Worm (Caenorhabditis elegans) whole organism, L4 larva: ENCODE data around the gene pod-1.

Source experiments
- D1046.2 ChIP-seq: fragments of 200-800 bp; sonication (Bioruptor generic); IDR thresholded peaks from 2 replicates; pipeline ENCODE4 v1.3.6; 2022; ENCODE audit warnings: missing genetic modification characterization, missing compliant biosample characterization
- R02D3.7 ChIP-seq: fragments of 150-350 bp; sonication (generic microtip); optimal IDR thresholded peaks from 3 replicates; lab custom pipeline; 2014; ENCODE audit warnings: missing biosample characterization, missing genetic modification characterization
- Y48G9A.11 ChIP-seq: fragments of 200-800 bp; sonication (Bioruptor generic); IDR thresholded peaks from 2 replicates; pipeline ENCODE4 v1.3.6; 2022; ENCODE audit warnings: missing genetic modification reagents, missing genetic modification characterization, missing compliant biosample characterization
- Y75B8A.6 ChIP-seq: fragments of 200-800 bp; sonication (Bioruptor generic); IDR thresholded peaks from 2 replicates; pipeline ENCODE4 v1.3.6; 2022; ENCODE audit warnings: missing genetic modification reagents, missing genetic modification characterization, missing compliant biosample characterization
- ZK337.2 ChIP-seq: fragments of 200-800 bp; sonication (Bioruptor generic); IDR thresholded peaks from 2 replicates; pipeline ENCODE4 v1.3.6; 2022; ENCODE audit warnings: missing genetic modification reagents, missing genetic modification characterization, missing compliant biosample characterization
- aha-1 ChIP-seq: fragments of 150-350 bp; peaks from one replicate; lab custom pipeline; 2014; ENCODE audit warnings: missing biosample characterization, missing genetic modification characterization
- arid-1 ChIP-seq: fragments of 200-800 bp; sonication (Bioruptor generic); conservative IDR thresholded peaks from 2 replicates; pipeline ENCODE4 v1.3.6; 2022; ENCODE audit warnings: missing genetic modification reagents, missing genetic modification characterization, missing compliant biosample characterization
- ceh-20 ChIP-seq: fragments of 200-800 bp; sonication (Bioruptor generic); IDR thresholded peaks from 2 replicates; pipeline ENCODE4 v1.3.6; 2022; ENCODE audit warnings: missing genetic modification reagents, missing genetic modification characterization, missing compliant biosample characterization
- ceh-28 ChIP-seq: fragments of 150-350 bp; optimal IDR thresholded peaks from 2 replicates; lab custom pipeline; 2014; ENCODE audit warnings: missing biosample characterization, missing genetic modification reagents, missing genetic modification characterization
- ceh-44 ChIP-seq: fragments of 200-800 bp; sonication (Bioruptor generic); IDR thresholded peaks from 2 replicates; pipeline ENCODE4 v1.3.6; 2022; ENCODE audit warnings: missing genetic modification reagents, missing genetic modification characterization, missing compliant biosample characterization
- ceh-82 ChIP-seq: sonication (generic microtip); optimal IDR thresholded peaks from 2 replicates; lab custom pipeline; 2017; ENCODE audit warnings: missing biosample characterization, missing genetic modification characterization
- ces-1 ChIP-seq: fragments of 150-350 bp; sonication (generic microtip); optimal IDR thresholded peaks from 4 replicates; lab custom pipeline; 2014; ENCODE audit warnings: missing biosample characterization, missing genetic modification reagents, missing genetic modification characterization
- ctbp-1 ChIP-seq: fragments of 200-800 bp; sonication (Bioruptor generic); IDR thresholded peaks from 2 replicates; pipeline ENCODE4 v1.3.6; 2022; ENCODE audit warnings: missing genetic modification reagents, missing genetic modification characterization, missing compliant biosample characterization
- daf-12 ChIP-seq: fragments of 150-350 bp; optimal IDR thresholded peaks from 2 replicates; lab custom pipeline; 2014; ENCODE audit warnings: missing biosample characterization, missing genetic modification reagents, missing genetic modification characterization
- daf-8 ChIP-seq: fragments of 200-800 bp; sonication (Bioruptor generic); IDR thresholded peaks from 2 replicates; pipeline ENCODE4 v1.3.6; 2022; ENCODE audit warnings: missing genetic modification characterization, missing compliant biosample characterization
- dmd-6 ChIP-seq: fragments of 200-800 bp; sonication (Bioruptor generic); IDR thresholded peaks from 2 replicates; pipeline ENCODE4 v1.3.6; 2022; ENCODE audit warnings: missing genetic modification reagents, missing genetic modification characterization, missing compliant biosample characterization
- dmd-9 ChIP-seq: fragments of 200-800 bp; sonication (Bioruptor generic); IDR thresholded peaks from 2 replicates; pipeline ENCODE4 v1.3.6; 2022; ENCODE audit warnings: missing genetic modification reagents, missing genetic modification characterization, missing compliant biosample characterization
- duxl-1 ChIP-seq: sonication (generic microtip); optimal IDR thresholded peaks from 2 replicates; lab custom pipeline; 2016; ENCODE audit warnings: mild to moderate bottlenecking, missing genetic modification characterization, moderate library complexity, missing compliant biosample characterization; ENCODE audit not compliant: poor library complexity
- fkh-10 ChIP-seq: fragments of 150-350 bp; optimal IDR thresholded peaks from 2 replicates; lab custom pipeline; 2014; ENCODE audit warnings: missing biosample characterization, missing genetic modification reagents, missing genetic modification characterization
- gei-8 ChIP-seq: fragments of 200-800 bp; sonication (Bioruptor generic); optimal IDR thresholded peaks from 2 replicates; lab custom pipeline; 2018; ENCODE audit warnings: mild to moderate bottlenecking, missing genetic modification characterization, missing compliant biosample characterization
- hlh-11 ChIP-seq: fragments of 200-800 bp; sonication (Bioruptor generic); optimal IDR thresholded peaks from 2 replicates; lab custom pipeline; 2018; ENCODE audit warnings: mild to moderate bottlenecking, missing genetic modification characterization, missing compliant biosample characterization
- lim-7 ChIP-seq: fragments of 200-800 bp; sonication (Bioruptor generic); IDR thresholded peaks from 2 replicates; pipeline ENCODE4 v1.3.6; 2022; ENCODE audit warnings: missing genetic modification characterization, missing compliant biosample characterization
- lin-1 ChIP-seq: fragments of 200-800 bp; sonication (Bioruptor generic); IDR thresholded peaks from 2 replicates; pipeline ENCODE4 v1.3.6; 2022; ENCODE audit warnings: missing genetic modification reagents, missing genetic modification characterization, missing compliant biosample characterization
- lin-15B ChIP-seq: fragments of 150-350 bp; sonication (generic microtip); optimal IDR thresholded peaks from 3 replicates; lab custom pipeline; 2014; ENCODE audit warnings: missing biosample characterization, missing genetic modification characterization
- lin-38 ChIP-seq: fragments of 200-800 bp; sonication (Bioruptor generic); IDR thresholded peaks from 2 replicates; pipeline ENCODE4 v1.3.6; 2022; ENCODE audit warnings: missing genetic modification reagents, missing genetic modification characterization, missing compliant biosample characterization
- lin-39 ChIP-seq: fragments of 150-350 bp; optimal IDR thresholded peaks from 2 replicates; lab custom pipeline; 2014; ENCODE audit warnings: missing biosample characterization, missing genetic modification reagents, missing genetic modification characterization
- mdt-29 ChIP-seq: fragments of 200-800 bp; sonication (Bioruptor generic); IDR thresholded peaks from 2 replicates; pipeline ENCODE4 v1.3.6; 2022; ENCODE audit warnings: missing genetic modification reagents, missing genetic modification characterization, missing compliant biosample characterization
- mes-2 ChIP-seq: sonication (generic microtip); optimal IDR thresholded peaks from 2 replicates; lab custom pipeline; 2016; ENCODE audit warnings: missing genotype, mild to moderate bottlenecking, missing genetic modification characterization, missing compliant biosample characterization; ENCODE audit not compliant: poor library complexity, severe bottlenecking
- nhr-10 ChIP-seq: fragments of 150-350 bp; optimal IDR thresholded peaks from 2 replicates; lab custom pipeline; 2014; ENCODE audit warnings: missing biosample characterization, missing genetic modification characterization
- nhr-237 ChIP-seq: sonication (generic microtip); optimal IDR thresholded peaks from 2 replicates; lab custom pipeline; 2017; ENCODE audit warnings: missing biosample characterization, missing genetic modification characterization
- nhr-25 ChIP-seq: sonication (generic microtip); optimal IDR thresholded peaks from 2 replicates; lab custom pipeline; 2017; ENCODE audit warnings: missing genetic modification characterization, mild to moderate bottlenecking, missing compliant biosample characterization, antibody characterized with exemption, moderate library complexity, borderline replicate concordance; ENCODE audit not compliant: insufficient read depth
- nhr-28 ChIP-seq: fragments of 150-350 bp; optimal IDR thresholded peaks from 2 replicates; lab custom pipeline; 2014; ENCODE audit warnings: missing biosample characterization, missing genetic modification characterization
- nhr-6 ChIP-seq: fragments of 150-350 bp; optimal IDR thresholded peaks from 2 replicates; lab custom pipeline; 2014; ENCODE audit warnings: missing biosample characterization, missing genetic modification characterization
- nhr-77 ChIP-seq: fragments of 150-350 bp; optimal IDR thresholded peaks from 2 replicates; lab custom pipeline; 2014; ENCODE audit warnings: missing biosample characterization, missing genetic modification characterization
- rbr-2 ChIP-seq: sonication (generic microtip); optimal IDR thresholded peaks from 2 replicates; lab custom pipeline; 2016; ENCODE audit warnings: missing genotype, missing genetic modification characterization, missing compliant biosample characterization
- saeg-2 ChIP-seq: fragments of 200-800 bp; sonication (Bioruptor generic); IDR thresholded peaks from 2 replicates; pipeline ENCODE4 v1.3.6; 2022; ENCODE audit warnings: missing genetic modification reagents, missing genetic modification characterization, missing compliant biosample characterization
- sdz-12 ChIP-seq: fragments of 200-800 bp; sonication (Bioruptor generic); optimal IDR thresholded peaks from 2 replicates; lab custom pipeline; 2018; ENCODE audit warnings: mild to moderate bottlenecking, missing genetic modification characterization, missing compliant biosample characterization
- set-16 ChIP-seq: fragments of 200-800 bp; sonication (Bioruptor generic); IDR thresholded peaks from 2 replicates; pipeline ENCODE4 v1.3.6; 2022; ENCODE audit warnings: missing genetic modification reagents, missing genetic modification characterization, missing compliant biosample characterization
- snpc-1.2 ChIP-seq: fragments of 200-800 bp; sonication (Bioruptor generic); IDR thresholded peaks from 2 replicates; pipeline ENCODE4 v1.3.6; 2022; ENCODE audit warnings: missing genetic modification reagents, missing genetic modification characterization, missing compliant biosample characterization
- snpc-4 ChIP-seq: fragments of 150-350 bp; optimal IDR thresholded peaks from 2 replicates; lab custom pipeline; 2014; ENCODE audit warnings: missing biosample characterization, missing genetic modification characterization
- spr-1 ChIP-seq: sonication (generic microtip); optimal IDR thresholded peaks from 2 replicates; lab custom pipeline; 2016; ENCODE audit warnings: mild to moderate bottlenecking, missing genetic modification characterization, missing compliant biosample characterization
- zfp-2 ChIP-seq: sonication (generic microtip); optimal IDR thresholded peaks from 2 replicates; lab custom pipeline; 2016; ENCODE audit warnings: mild to moderate bottlenecking, missing genetic modification characterization, missing compliant biosample characterization
- zfp-3 ChIP-seq: fragments of 200-800 bp; sonication (Bioruptor generic); conservative IDR thresholded peaks from 2 replicates; pipeline ENCODE4 v1.3.6; 2022; ENCODE audit warnings: missing genetic modification reagents, missing genetic modification characterization, missing compliant biosample characterization
- zip-11 ChIP-seq: fragments of 200-800 bp; sonication (Bioruptor generic); IDR thresholded peaks from 2 replicates; pipeline ENCODE4 v1.3.6; 2022; ENCODE audit warnings: missing genetic modification characterization, missing compliant biosample characterization
- zip-2 ChIP-seq: fragments of 150-350 bp; optimal IDR thresholded peaks from 2 replicates; lab custom pipeline; 2014; ENCODE audit warnings: missing biosample characterization, missing genetic modification characterization
- ztf-7 ChIP-seq: fragments of 150-350 bp; optimal IDR thresholded peaks from 2 replicates; lab custom pipeline; 2014; ENCODE audit warnings: missing biosample characterization, missing genetic modification characterization

The pod-1 gene

ce11 chrIII:13542458-13542857 is 18.5 kb upstream of the pod-1 start (continued):
- no peak for TF ChIP-seq ces-1 (GFP tag; lab: Kevin White, UChicago)
- TF ChIP-seq lim-7 (GFP tag; lab: Robert Waterston, UW), result no peak
- no peak for TF ChIP-seq ceh-82 (tag; lab: Kevin White, UChicago)
- no peak for TF ChIP-seq gei-8 (GFP tag; lab: Kevin White, UChicago)
- no peak for TF ChIP-seq saeg-2
- no peak for TF ChIP-seq ceh-44 (GFP tag; lab: Robert Waterston, UW)
- TF ChIP-seq mdt-29 (GFP tag; lab: Robert Waterston, UW), result no peak
- TF ChIP-seq lin-15B (tag; lab: Kevin White, UChicago), result no peak
- TF ChIP-seq rbr-2, result no peak
- no peak for TF ChIP-seq D1046.2 (GFP tag; lab: Robert Waterston, UW)
- TF ChIP-seq dmd-6, result peak; percentile 62
- no peak for TF ChIP-seq ZK337.2 (GFP tag; lab: Robert Waterston, UW)
- TF ChIP-seq nhr-77 (tag; lab: Kevin White, UChicago), result peak; percentile 21
- no peak for TF ChIP-seq zip-2 (tag; lab: Kevin White, UChicago)
- peak; percentile 49 for TF ChIP-seq nhr-10
- TF ChIP-seq snpc-1.2 (GFP tag; lab: Robert Waterston, UW), result no peak
- no peak for TF ChIP-seq lin-39
- TF ChIP-seq zip-11 (GFP tag; lab: Robert Waterston, UW), result no peak
- TF ChIP-seq fkh-10, result no peak
- TF ChIP-seq nhr-6, result no peak
- TF ChIP-seq nhr-237 (tag; lab: Kevin White, UChicago), result no peak
- TF ChIP-seq dmd-9 (GFP tag; lab: Robert Waterston, UW), result no peak

DNA sequence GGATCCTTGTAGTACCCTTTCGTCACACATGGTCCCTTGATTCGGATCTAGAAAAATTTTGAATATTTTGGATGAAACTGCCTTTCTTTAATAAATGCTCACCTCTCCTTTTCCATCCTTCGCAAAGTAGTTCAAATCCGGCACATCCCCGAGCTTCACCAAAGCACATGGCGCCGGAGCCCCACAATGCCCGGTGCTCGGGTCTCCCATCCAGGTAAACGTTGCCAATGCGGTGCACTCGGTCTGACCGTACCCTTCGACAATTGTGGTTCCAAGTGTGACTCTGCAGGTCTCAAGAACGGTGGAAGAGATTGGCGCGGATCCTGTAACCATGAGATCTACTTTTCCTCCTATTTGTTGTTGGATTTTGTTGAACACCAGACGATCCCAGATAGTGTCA is 16.9 kb upstream of the pod-1 start:
- TF ChIP-seq set-16 (GFP tag; lab: Robert Waterston, UW) (peak; percentile 50), aha-1 (tag; lab: Kevin White, UChicago) (no peak), ceh-20 (GFP tag; lab: Robert Waterston, UW) (no peak)

DNA sequence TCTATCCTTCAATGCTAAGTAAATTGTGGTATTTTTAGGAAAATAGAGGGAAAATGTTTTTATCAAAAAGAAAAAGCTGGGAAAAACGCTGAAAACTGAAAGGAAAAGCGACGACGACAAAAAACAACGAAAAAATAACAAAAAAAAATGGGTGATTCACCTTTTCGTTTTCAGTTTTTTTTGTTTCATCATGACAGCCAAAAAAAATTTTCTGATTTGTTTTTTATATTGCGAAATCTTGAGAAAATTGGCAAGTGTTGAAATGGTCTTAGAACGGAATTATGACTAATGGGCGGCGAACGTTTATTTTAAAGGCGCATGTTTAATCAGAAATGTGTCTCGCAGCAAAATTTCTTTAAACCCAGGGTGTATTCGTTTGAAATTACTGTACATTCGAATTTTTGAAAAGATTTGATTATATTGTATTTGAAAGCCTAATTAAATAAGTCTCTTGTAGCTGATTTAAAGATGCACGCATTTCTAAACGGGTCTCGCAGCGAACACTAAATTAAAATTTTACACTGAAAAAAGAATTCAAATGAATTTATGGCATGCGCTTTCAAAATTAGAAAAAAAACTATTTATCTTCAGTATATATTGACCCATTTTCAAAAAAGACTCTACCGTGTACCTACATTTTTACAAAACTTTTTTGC is 11.9 kb upstream of the pod-1 start:
- peak; percentile 96 for TF ChIP-seq aha-1 (tag; lab: Kevin White, UChicago)
- no peak for TF ChIP-seq Y48G9A.11 (GFP tag; lab: Robert Waterston, UW)

- TF ChIP-seq R02D3.7, result no peak
- TF ChIP-seq mes-2, result peak; percentile 21
- TF ChIP-seq nhr-237 (tag; lab: Kevin White, UChicago), result no peak
- TF ChIP-seq ces-1 (GFP tag; lab: Kevin White, UChicago), result no peak
- no peak for TF ChIP-seq ceh-28
- TF ChIP-seq arid-1 (GFP tag; lab: Robert Waterston, UW), result no peak
- TF ChIP-seq ztf-7 (tag; lab: Kevin White, UChicago), result no peak
- TF ChIP-seq Y75B8A.6 (GFP tag; lab: Robert Waterston, UW), result no peak
- TF ChIP-seq lin-1 (GFP tag; lab: Robert Waterston, UW), result no peak
- no peak for TF ChIP-seq sdz-12 (GFP tag; lab: Kevin White, UChicago)
- no peak for TF ChIP-seq zfp-3 (GFP tag; lab: Robert Waterston, UW)
- 0 out of 2 replicates have a peak, but pooled peaks have one; percentile 9 for TF ChIP-seq set-16 (GFP tag; lab: Robert Waterston, UW)
- no peak for TF ChIP-seq zfp-2 (tag; lab: Kevin White, UChicago)
- TF ChIP-seq spr-1 (tag; lab: Kevin White, UChicago), result no peak
- TF ChIP-seq lin-38 (GFP tag; lab: Robert Waterston, UW), result peak; percentile 41
- no peak for TF ChIP-seq nhr-25 (tag; lab: Kevin White, UChicago)
- TF ChIP-seq dmd-9 (GFP tag; lab: Robert Waterston, UW), result no peak
- no peak for TF ChIP-seq ctbp-1 (GFP tag; lab: Robert Waterston, UW)
- no peak for TF ChIP-seq Y48G9A.11 (GFP tag; lab: Robert Waterston, UW)
- TF ChIP-seq zip-11 (GFP tag; lab: Robert Waterston, UW), result no peak
- no peak for TF ChIP-seq ceh-44 (GFP tag; lab: Robert Waterston, UW)
- no peak for TF ChIP-seq snpc-4
- TF ChIP-seq daf-8 (GFP tag; lab: Robert Waterston, UW), result no peak
- no peak for TF ChIP-seq daf-12 (tag; lab: Kevin White, UChicago)
- no peak for TF ChIP-seq duxl-1 (tag; lab: Kevin White, UChicago)
- peak; percentile 2 for TF ChIP-seq hlh-11 (tag; lab: Kevin White, UChicago)
- TF ChIP-seq nhr-28 (tag; lab: Kevin White, UChicago), result peak; percentile 6
Observed at ce11 chrIII:13534704-13535103, 10.8 kb upstream of the pod-1 start.
